Worm (Caenorhabditis elegans) whole organism, early embryonic: ENCODE data around the gene igdb-1.
"Not testable (repeated sequence)": the region's sequence is repeated elsewhere in the genome, so short reads cannot be mapped to it uniquely, and the experiment has no call there.

ENCODE experiments used
- B0310.2 ChIP-seq: sonication (generic microtip); optimal IDR thresholded peaks from 2 replicates; lab custom pipeline; 2016; ENCODE audit warnings: mild to moderate bottlenecking, missing genetic modification characterization, missing compliant biosample characterization
- F13C5.2 ChIP-seq: sonication (generic microtip); optimal IDR thresholded peaks from 2 replicates; lab custom pipeline; 2017; ENCODE audit warnings: mild to moderate bottlenecking, missing genetic modification characterization, inconsistent platforms, missing compliant biosample characterization
- ama-1 ChIP-seq: fragments of 150-350 bp; optimal IDR thresholded peaks from 2 replicates; lab custom pipeline; 2014
- ceh-36 ChIP-seq: sonication (generic microtip); optimal IDR thresholded peaks from 2 replicates; lab custom pipeline; 2016; ENCODE audit warnings: missing genetic modification characterization, inconsistent platforms, missing compliant biosample characterization
- ets-7 ChIP-seq: sonication (generic microtip); optimal IDR thresholded peaks from 2 replicates; lab custom pipeline; 2016; ENCODE audit warnings: missing genotype, missing genetic modification characterization, missing compliant biosample characterization
- flt-1 ChIP-seq: fragments of 200-800 bp; sonication (Bioruptor generic); IDR thresholded peaks from 2 replicates; pipeline ENCODE4 v1.3.6; 2022; ENCODE audit warnings: missing genetic modification characterization, missing compliant biosample characterization
- hmbx-1 ChIP-seq: sonication (generic microtip); optimal IDR thresholded peaks from 2 replicates; lab custom pipeline; 2016; ENCODE audit warnings: mild to moderate bottlenecking, missing genetic modification characterization, missing compliant biosample characterization

DNA sequence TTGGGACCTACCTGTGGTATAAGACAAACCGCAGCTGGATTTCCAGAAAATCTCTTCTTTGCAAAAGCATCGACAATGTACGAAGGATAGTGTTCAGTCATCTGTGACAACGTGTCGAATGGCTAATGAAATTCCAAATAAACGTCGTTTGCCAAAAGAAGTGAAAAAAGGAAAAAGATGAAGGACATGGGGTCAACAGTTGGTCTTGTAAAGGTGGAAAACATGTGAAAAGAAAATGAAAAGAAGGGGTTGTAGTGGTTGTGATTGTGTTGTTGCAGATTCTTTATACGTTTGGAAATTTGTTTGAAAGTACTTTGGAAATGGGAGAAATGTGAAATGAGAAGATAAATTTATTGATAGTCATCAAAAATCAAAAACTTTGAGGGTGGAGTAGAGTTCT lies 5.7 kb downstream of the igdb-1 start, which contains the start of gene T04A11.4:
- not testable (repeated sequence) for TF ChIP-seq ama-1; F13C5.2 (tag; lab: Kevin White, UChicago); hmbx-1; B0310.2 (tag; lab: Kevin White, UChicago); flt-1 (GFP tag; lab: Robert Waterston, UW); ets-7 (tag; lab: Kevin White, UChicago); ceh-36
